Fruit fly (Drosophila melanogaster) whole organism, wandering third instar larva: ENCODE results near the gene CG14932.

Experiments used
- Abd-B ChIP-seq: fragments of >200 bp; optimal IDR thresholded peaks from 2 replicates; lab custom pipeline; 2017; ENCODE audit warnings: missing biosample characterization, missing genetic modification characterization
- CG32264 ChIP-seq: fragments of 200-800 bp; sonication (Bioruptor generic); optimal IDR thresholded peaks from 2 replicates; lab custom pipeline; 2016; ENCODE audit warnings: missing biosample characterization, missing genetic modification characterization
- CG9705 ChIP-seq: fragments of 200-800 bp; sonication (Bioruptor generic); optimal IDR thresholded peaks from 2 replicates; lab custom pipeline; 2018; ENCODE audit warnings: missing biosample characterization, mild to moderate bottlenecking, missing genetic modification characterization
- Hr83 ChIP-seq: fragments of 200-300 bp; sonication (Bioruptor generic); optimal IDR thresholded peaks from 2 replicates; lab custom pipeline; 2016; ENCODE audit warnings: missing biosample characterization, mild to moderate bottlenecking, missing genetic modification characterization, moderate library complexity; ENCODE audit not compliant: poor library complexity, severe bottlenecking
- Myc ChIP-seq: fragments of >200 bp; optimal IDR thresholded peaks from 2 replicates; lab custom pipeline; 2017
- br ChIP-seq: fragments of 200-800 bp; sonication (Bioruptor generic); optimal IDR thresholded peaks from 2 replicates; lab custom pipeline; 2016; ENCODE audit warnings: missing biosample characterization, missing genetic modification characterization
- brk ChIP-seq: fragments of 200-800 bp; sonication (Bioruptor generic); optimal IDR thresholded peaks from 2 replicates; lab custom pipeline; 2016; ENCODE audit warnings: missing biosample characterization, mild to moderate bottlenecking, missing genetic modification characterization
- foxo ChIP-seq, 2 experiments: fragments of 200-800 bp; sonication (Bioruptor generic); optimal IDR thresholded peaks; 2 replicates in 1 of 2; 3 replicates in 1 of 2; lab custom pipeline; 2016 to 2017; ENCODE audit warnings: missing biosample characterization in 2 of 2, missing genetic modification characterization in 2 of 2
- h ChIP-seq: fragments of 200-800 bp; sonication (Bioruptor generic); optimal IDR thresholded peaks from 3 replicates; lab custom pipeline; 2016; ENCODE audit warnings: missing biosample characterization, mild to moderate bottlenecking, missing genetic modification characterization
- jim ChIP-seq: fragments of 175-275, 200-325 bp; sonication (Bioruptor generic); optimal IDR thresholded peaks from 2 replicates; lab custom pipeline; 2016; ENCODE audit warnings: missing biosample characterization, mild to moderate bottlenecking, missing genetic modification characterization
- psq ChIP-seq: fragments of 200-800 bp; sonication (Bioruptor generic); optimal IDR thresholded peaks from 3 replicates; lab custom pipeline; 2017; ENCODE audit warnings: missing biosample characterization, mild to moderate bottlenecking, missing genetic modification characterization, moderate library complexity
- tai ChIP-seq: sonication (Bioruptor generic); optimal IDR thresholded peaks from 2 replicates; lab custom pipeline; 2016; ENCODE audit warnings: missing biosample characterization, missing genetic modification characterization
- usp ChIP-seq: fragments of >200 bp; optimal IDR thresholded peaks from 2 replicates; lab custom pipeline; 2017; ENCODE audit warnings: missing biosample characterization, missing genetic modification characterization
- woc ChIP-seq: sonication (Bioruptor generic); optimal IDR thresholded peaks from 2 replicates; lab custom pipeline; 2016; ENCODE audit warnings: missing biosample characterization, mild to moderate bottlenecking, missing genetic modification characterization

dm6 chr2L:11806701-11807674 lies 17.3 kb downstream of the CG14932 start:
- TF ChIP-seq tai (GFP tag; lab: Kevin White, UChicago) (no peak), Abd-B (GFP tag; lab: Kevin White, UChicago) (no peak), CG32264 (GFP tag; lab: Kevin White, UChicago) (peak; percentile 78), Myc (lab: Kevin White, UChicago) (no peak), usp (GFP tag; lab: Kevin White, UChicago) (no peak), h (GFP tag; lab: Kevin White, UChicago) (peak; percentile 68), woc (peak; percentile 43), Hr83 (peak; percentile 11), brk (peak; percentile 83), jim (GFP tag; lab: Kevin White, UChicago) (peak; percentile 98), CG9705 (GFP tag; lab: Kevin White, UChicago) (peak; percentile 35), psq (GFP tag; lab: Kevin White, UChicago) (peak; percentile 100), br (GFP tag; lab: Kevin White, UChicago) (peak; percentile 81), foxo (GFP tag; optimal IDR thresholded peaks at IDR 0.05; lab: Kevin White, UChicago) (peak; percentile 24 to 58)
